Fruit fly (Drosophila melanogaster): ENCODE results near the gene CG4496.
A peak's percentile ranks its signal among the peaks of the same experiment; 100 is the strongest.

The CG4496 gene

dm6 chr2L:7194351-7195037, 4.7 kb upstream of the CG4496 start, which contains the start of gene CG4497 (continued):
- peak; percentile 95 for TF ChIP-seq chn (GFP tag; optimal IDR thresholded peaks at IDR 0.05)
- TF ChIP-seq ems (GFP tag; optimal IDR thresholded peaks at IDR 0.05): peak; percentile 94
- TF ChIP-seq Camta (GFP tag; optimal IDR thresholded peaks at IDR 0.05): peak; percentile 92
- TF ChIP-seq CG14441 (GFP tag; IDR thresholded peaks at IDR 0.05): peak; percentile 96
- peak; percentile 90 for TF ChIP-seq CG10959 (GFP tag; IDR thresholded peaks at IDR 0.05)
- peak; percentile 53 for TF ChIP-seq Lhr (GFP tag; optimal IDR thresholded peaks at IDR 0.05)
- TF ChIP-seq Doc3 (GFP tag; IDR thresholded peaks at IDR 0.05; ENCODE audit: partially characterized antibody): 0 out of 3 replicates have a peak, but pooled peaks have one; percentile 37
- TF ChIP-seq CG6854 (GFP tag; optimal IDR thresholded peaks at IDR 0.05): peak; percentile 40
- TF ChIP-seq Atf3 (GFP tag; optimal IDR thresholded peaks at IDR 0.05): peak; percentile 93
- TF ChIP-seq salm (tag; optimal IDR thresholded peaks at IDR 0.05): no peak
- TF ChIP-seq tin (GFP tag; optimal IDR thresholded peaks at IDR 0.05): peak; percentile 96
- TF ChIP-seq tio (GFP tag; optimal IDR thresholded peaks at IDR 0.05): peak; percentile 90
- TF ChIP-seq CG5953 (GFP tag; IDR thresholded peaks at IDR 0.05): peak; percentile 82
- peak in 1 of 3 experiments; percentile 93 for TF ChIP-seq lola (GFP tag; optimal IDR thresholded peaks at IDR 0.05)
- TF ChIP-seq Blimp-1 (GFP tag; optimal IDR thresholded peaks at IDR 0.05): peak; percentile 87
- TF ChIP-seq HLH3B (GFP tag; IDR thresholded peaks at IDR 0.05): peak; percentile 94
- peak; percentile 95 for TF ChIP-seq CG9817 (tag; optimal IDR thresholded peaks at IDR 0.05)
- TF ChIP-seq hbn (GFP tag; IDR thresholded peaks at IDR 0.05; ENCODE audit: partially characterized antibody): peak; percentile 50
- TF ChIP-seq tup (GFP tag; optimal IDR thresholded peaks at IDR 0.05): peak; percentile 83
- peak; percentile 96 for TF ChIP-seq CG7372 (GFP tag; IDR thresholded peaks at IDR 0.05)
- peak; percentile 92 for TF ChIP-seq CG12391 (tag; optimal IDR thresholded peaks at IDR 0.05)
- peak; percentile 86; the same call in 2 of the 3 replicates for TF ChIP-seq CG3726 (GFP tag; IDR thresholded peaks at IDR 0.05)
- peak; percentile 20 for TF ChIP-seq oc (tag; optimal IDR thresholded peaks at IDR 0.05)
- TF ChIP-seq CG4730 (GFP tag; IDR thresholded peaks at IDR 0.05): peak; percentile 93
- TF ChIP-seq CG2116 (GFP tag; optimal IDR thresholded peaks at IDR 0.05): peak; percentile 98
- peak; percentile 64 for TF ChIP-seq CG6654 (GFP tag; optimal IDR thresholded peaks at IDR 0.05)
- peak; percentile 50; the same call in 1 of the 2 replicates for TF ChIP-seq aop (GFP tag; IDR thresholded peaks at IDR 0.05)
- TF ChIP-seq CG9215 (GFP tag; IDR thresholded peaks at IDR 0.05): peak; percentile 94
- peak; percentile 55; the same call in 1 of the 2 replicates for TF ChIP-seq dati (GFP tag; IDR thresholded peaks at IDR 0.05)
- TF ChIP-seq Taf1 (GFP tag; IDR thresholded peaks at IDR 0.05): peak; percentile 83
- TF ChIP-seq gfzf (GFP tag; optimal IDR thresholded peaks at IDR 0.05): peak; percentile 50
- peak; percentile 96 for TF ChIP-seq pnt (GFP tag; optimal IDR thresholded peaks at IDR 0.05)
- TF ChIP-seq CG32767 (GFP tag; IDR thresholded peaks at IDR 0.05): peak; percentile 93
- peak; percentile 44 for TF ChIP-seq CG3838 (GFP tag; optimal IDR thresholded peaks at IDR 0.05)
- TF ChIP-seq Sin3A (optimal IDR thresholded peaks at IDR 0.05): peak; percentile 85
- TF ChIP-seq CG11398 (GFP tag; optimal IDR thresholded peaks at IDR 0.05): peak; percentile 84
- peak; percentile 82 for TF ChIP-seq Poxn (GFP tag; IDR thresholded peaks at IDR 0.05)
- TF ChIP-seq CG34224 (GFP tag; IDR thresholded peaks at IDR 0.05; ENCODE audit: partially characterized antibody): peak; percentile 72
- peak; percentile 87 for TF ChIP-seq dan (GFP tag; IDR thresholded peaks at IDR 0.05)
- TF ChIP-seq CG1233 (GFP tag; optimal IDR thresholded peaks at IDR 0.05): peak; percentile 75
- peak; percentile 58 for TF ChIP-seq crc (GFP tag; optimal IDR thresholded peaks at IDR 0.05)
- TF ChIP-seq Antp (GFP tag; optimal IDR thresholded peaks at IDR 0.05): peak; percentile 96
- 0 out of 2 replicates have a peak, but pooled peaks have one; percentile 44 for TF ChIP-seq bbx (GFP tag; IDR thresholded peaks at IDR 0.05; ENCODE audit: partially characterized antibody)
- peak; percentile 93 for TF ChIP-seq CG1602 (GFP tag; optimal IDR thresholded peaks at IDR 0.05)
- TF ChIP-seq crp (GFP tag; optimal IDR thresholded peaks at IDR 0.05): peak; percentile 7 to 83
- TF ChIP-seq sug (tag; optimal IDR thresholded peaks at IDR 0.05): peak; percentile 92
- TF ChIP-seq CG10654 (GFP tag; optimal IDR thresholded peaks at IDR 0.05): peak; percentile 90
- TF ChIP-seq CG13624 (GFP tag; optimal IDR thresholded peaks at IDR 0.05): peak; percentile 96
- peak; percentile 63; the same call in 2 of the 3 replicates for TF ChIP-seq C15 (GFP tag; IDR thresholded peaks at IDR 0.05)

Data from whole organism, embryonic.